Worm (Caenorhabditis elegans): ENCODE results near the gene ccm-3.

- no peak for TF ChIP-seq ceh-36 (tag; optimal IDR thresholded peaks at IDR 0.05)
- no peak for TF ChIP-seq ets-7 (tag; optimal IDR thresholded peaks at IDR 0.05)
These were observed 23.9 kb upstream of the ccm-3 start for ce11 chrII:10630944-10631343.
